Fruit fly (Drosophila melanogaster): Measurements from ENCODE around the gene CG14879.

- TF ChIP-seq CG17806 (tag; optimal IDR thresholded peaks at IDR 0.05) (no peak), CG9948 (tag; optimal IDR thresholded peaks at IDR 0.05) (no peak), EcR (GFP tag; optimal IDR thresholded peaks at IDR 0.05) (no peak), fd96Ca (GFP tag; IDR thresholded peaks at IDR 0.05) (no peak), Ets98B (GFP tag; IDR thresholded peaks at IDR 0.05) (peak; percentile 17; the same call in 1 of the 2 replicates), CG15710 (tag; optimal IDR thresholded peaks at IDR 0.05) (peak; percentile 4), CG13204 (GFP tag; optimal IDR thresholded peaks at IDR 0.05) (peak; percentile 30), CG10348 (GFP tag; IDR thresholded peaks at IDR 0.05) (no peak), CG34367 (tag; optimal IDR thresholded peaks at IDR 0.05) (no peak), CG8159 (tag; optimal IDR thresholded peaks at IDR 0.05) (no peak)
Observed at dm6 chr3R:16340610-16341009, 8.4 kb downstream of the CG14879 start.
